Worm (Caenorhabditis elegans) whole organism, L4 larva: Measurements from ENCODE around the gene C06A1.7.

Experiments used
- D1046.2 ChIP-seq: fragments of 200-800 bp; sonication (Bioruptor generic); IDR thresholded peaks from 2 replicates; pipeline ENCODE4 v1.3.6; 2022; ENCODE audit warnings: missing genetic modification characterization, missing compliant biosample characterization
- F10B5.3 ChIP-seq: sonication (generic microtip); optimal IDR thresholded peaks from 2 replicates; lab custom pipeline; 2016; ENCODE audit warnings: mild to moderate bottlenecking, missing genetic modification characterization, missing compliant biosample characterization
- F37D6.2 ChIP-seq: sonication (generic microtip); optimal IDR thresholded peaks from 2 replicates; lab custom pipeline; 2016; ENCODE audit warnings: mild to moderate bottlenecking, missing genetic modification characterization, missing compliant biosample characterization
- F49E8.2 ChIP-seq: sonication (generic microtip); optimal IDR thresholded peaks from 2 replicates; lab custom pipeline; 2016; ENCODE audit warnings: missing compliant biosample characterization, mild to moderate bottlenecking, missing genetic modification characterization, borderline replicate concordance
- T20F7.1 ChIP-seq: fragments of 200-800 bp; sonication (Bioruptor generic); optimal IDR thresholded peaks from 2 replicates; lab custom pipeline; 2018; ENCODE audit warnings: mild to moderate bottlenecking, missing genetic modification characterization, missing compliant biosample characterization
- T26A8.4 ChIP-seq: fragments of 200-800 bp; sonication (Bioruptor generic); IDR thresholded peaks from 2 replicates; pipeline ENCODE4 v1.3.6; 2022; ENCODE audit warnings: missing genetic modification characterization, missing compliant biosample characterization
- Y105C5A.15 ChIP-seq: fragments of 200-800 bp; sonication (Bioruptor generic); IDR thresholded peaks from 2 replicates; pipeline ENCODE4 v1.3.6; 2022; ENCODE audit warnings: missing genetic modification characterization, missing compliant biosample characterization
- Y5F2A.4 ChIP-seq: fragments of 200-800 bp; sonication (Bioruptor generic); optimal IDR thresholded peaks from 2 replicates; lab custom pipeline; 2018; ENCODE audit warnings: mild to moderate bottlenecking, missing genetic modification characterization, missing compliant biosample characterization
- ZK546.5 ChIP-seq, 2 experiments: sonication (generic microtip); optimal IDR thresholded peaks; 2 replicates each; lab custom pipeline; 2017; ENCODE audit warnings: missing biosample characterization in 2 of 2, missing genetic modification characterization in 2 of 2
- aha-1 ChIP-seq: fragments of 150-350 bp; peaks from one replicate; lab custom pipeline; 2014; ENCODE audit warnings: missing biosample characterization, missing genetic modification characterization
- aly-2 ChIP-seq: sonication (generic microtip); optimal IDR thresholded peaks from 2 replicates; lab custom pipeline; 2018; ENCODE audit warnings: missing biosample characterization, missing genetic modification characterization
- arid-1 ChIP-seq: fragments of 200-800 bp; sonication (Bioruptor generic); conservative IDR thresholded peaks from 2 replicates; pipeline ENCODE4 v1.3.6; 2022; ENCODE audit warnings: missing genetic modification reagents, missing genetic modification characterization, missing compliant biosample characterization
- attf-4 ChIP-seq: sonication (generic microtip); optimal IDR thresholded peaks from 3 replicates; lab custom pipeline; 2017; ENCODE audit warnings: missing biosample characterization, missing genetic modification characterization
- ceh-28 ChIP-seq: fragments of 150-350 bp; optimal IDR thresholded peaks from 2 replicates; lab custom pipeline; 2014; ENCODE audit warnings: missing biosample characterization, missing genetic modification reagents, missing genetic modification characterization
- ceh-44 ChIP-seq: fragments of 200-800 bp; sonication (Bioruptor generic); IDR thresholded peaks from 2 replicates; pipeline ENCODE4 v1.3.6; 2022; ENCODE audit warnings: missing genetic modification reagents, missing genetic modification characterization, missing compliant biosample characterization
- ceh-82 ChIP-seq: sonication (generic microtip); optimal IDR thresholded peaks from 2 replicates; lab custom pipeline; 2017; ENCODE audit warnings: missing biosample characterization, missing genetic modification characterization
- ces-1 ChIP-seq: fragments of 150-350 bp; sonication (generic microtip); optimal IDR thresholded peaks from 4 replicates; lab custom pipeline; 2014; ENCODE audit warnings: missing biosample characterization, missing genetic modification reagents, missing genetic modification characterization
- daf-12 ChIP-seq: fragments of 150-350 bp; optimal IDR thresholded peaks from 2 replicates; lab custom pipeline; 2014; ENCODE audit warnings: missing biosample characterization, missing genetic modification reagents, missing genetic modification characterization
- daf-16 ChIP-seq, 3 experiments: sonication (generic microtip); optimal IDR thresholded peaks; 2 replicates each; lab custom pipeline; 2016 to 2017; ENCODE audit warnings: missing genetic modification characterization in 3 of 3, missing genetic modification reagents in 3 of 3, mild to moderate bottlenecking in 2 of 3, missing compliant biosample characterization in 2 of 3, missing biosample characterization in 1 of 3, moderate library complexity in 1 of 3
- daf-19 ChIP-seq: fragments of 200-800 bp; sonication (Bioruptor generic); conservative IDR thresholded peaks from 2 replicates; pipeline ENCODE4 v1.3.6; 2022; ENCODE audit warnings: missing genetic modification characterization, missing compliant biosample characterization
- daf-8 ChIP-seq: fragments of 200-800 bp; sonication (Bioruptor generic); IDR thresholded peaks from 2 replicates; pipeline ENCODE4 v1.3.6; 2022; ENCODE audit warnings: missing genetic modification characterization, missing compliant biosample characterization
- dmd-8 ChIP-seq: fragments of 200-800 bp; sonication (Bioruptor generic); IDR thresholded peaks from 2 replicates; pipeline ENCODE4 v1.3.6; 2022; ENCODE audit warnings: missing genetic modification characterization, missing compliant biosample characterization
- dpl-1 ChIP-seq: fragments of 150-350 bp; optimal IDR thresholded peaks from 2 replicates; lab custom pipeline; 2014; ENCODE audit warnings: missing biosample characterization, missing genetic modification reagents, missing genetic modification characterization
- egl-27 ChIP-seq: sonication (generic microtip); optimal IDR thresholded peaks from 3 replicates; lab custom pipeline; 2017; ENCODE audit warnings: missing biosample characterization, missing genetic modification reagents, missing genetic modification characterization
- gei-8 ChIP-seq: fragments of 200-800 bp; sonication (Bioruptor generic); optimal IDR thresholded peaks from 2 replicates; lab custom pipeline; 2018; ENCODE audit warnings: mild to moderate bottlenecking, missing genetic modification characterization, missing compliant biosample characterization
- hmg-1.1 ChIP-seq: fragments of 200-800 bp; sonication (Bioruptor generic); IDR thresholded peaks from 2 replicates; pipeline ENCODE4 v1.3.6; 2022; ENCODE audit warnings: missing genetic modification reagents, missing genetic modification characterization, missing compliant biosample characterization
- lim-7 ChIP-seq: fragments of 200-800 bp; sonication (Bioruptor generic); IDR thresholded peaks from 2 replicates; pipeline ENCODE4 v1.3.6; 2022; ENCODE audit warnings: missing genetic modification characterization, missing compliant biosample characterization
- lin-15B ChIP-seq: fragments of 150-350 bp; sonication (generic microtip); optimal IDR thresholded peaks from 3 replicates; lab custom pipeline; 2014; ENCODE audit warnings: missing biosample characterization, missing genetic modification characterization
- lin-29 ChIP-seq: fragments of 200-800 bp; sonication (Bioruptor generic); IDR thresholded peaks from 2 replicates; pipeline ENCODE4 v1.3.6; 2022; ENCODE audit warnings: missing genetic modification reagents, missing genetic modification characterization, missing compliant biosample characterization
- lir-3 ChIP-seq: sonication (generic microtip); optimal IDR thresholded peaks from 2 replicates; lab custom pipeline; 2016; ENCODE audit warnings: mild to moderate bottlenecking, missing genetic modification characterization, missing compliant biosample characterization
- lsy-2 ChIP-seq, 2 experiments: fragments of 150-350 bp in 1 of 2; sonication (generic microtip) in 1 of 2; optimal IDR thresholded peaks; 2 replicates each; lab custom pipeline; 2014 to 2017; ENCODE audit warnings: missing biosample characterization in 2 of 2, missing genetic modification characterization in 2 of 2
- madf-5 ChIP-seq, 2 experiments: fragments of 200-800 bp; sonication (Bioruptor generic); IDR thresholded peaks; 2 replicates each; pipeline ENCODE4 v1.3.6; 2022; ENCODE audit warnings: missing compliant biosample characterization in 2 of 2, missing genetic modification characterization in 2 of 2
- mdl-1 ChIP-seq, 2 experiments: fragments of 150-350 bp in 1 of 2; sonication (generic microtip) in 1 of 2; optimal IDR thresholded peaks; 2 replicates each; lab custom pipeline; 2014 to 2017; ENCODE audit warnings: missing biosample characterization in 2 of 2, missing genetic modification characterization in 2 of 2
- mdt-29 ChIP-seq: fragments of 200-800 bp; sonication (Bioruptor generic); IDR thresholded peaks from 2 replicates; pipeline ENCODE4 v1.3.6; 2022; ENCODE audit warnings: missing genetic modification reagents, missing genetic modification characterization, missing compliant biosample characterization
- mep-1 ChIP-seq: fragments of 150-350 bp; sonication (generic microtip); optimal IDR thresholded peaks from 3 replicates; lab custom pipeline; 2014; ENCODE audit warnings: missing biosample characterization, missing genetic modification characterization
- mxl-3 ChIP-seq: fragments of 200-800 bp; sonication (Bioruptor generic); optimal IDR thresholded peaks from 2 replicates; lab custom pipeline; 2018; ENCODE audit warnings: mild to moderate bottlenecking, missing genetic modification characterization, missing compliant biosample characterization
- nhr-11 ChIP-seq: fragments of 150-350 bp; optimal IDR thresholded peaks from 2 replicates; lab custom pipeline; 2014; ENCODE audit warnings: missing biosample characterization, missing genetic modification characterization
- nhr-28 ChIP-seq: fragments of 150-350 bp; optimal IDR thresholded peaks from 2 replicates; lab custom pipeline; 2014; ENCODE audit warnings: missing biosample characterization, missing genetic modification characterization
- nhr-41 ChIP-seq: fragments of 200-800 bp; sonication (Bioruptor generic); IDR thresholded peaks from 2 replicates; pipeline ENCODE4 v1.3.6; 2022; ENCODE audit warnings: missing genetic modification reagents, missing genetic modification characterization, missing compliant biosample characterization
- nhr-42 ChIP-seq: fragments of 200-800 bp; sonication (Bioruptor generic); IDR thresholded peaks from 2 replicates; pipeline ENCODE4 v1.3.6; 2022; ENCODE audit warnings: missing genetic modification characterization, missing compliant biosample characterization
- nhr-6 ChIP-seq: fragments of 150-350 bp; optimal IDR thresholded peaks from 2 replicates; lab custom pipeline; 2014; ENCODE audit warnings: missing biosample characterization, missing genetic modification characterization
- nhr-77 ChIP-seq: fragments of 150-350 bp; optimal IDR thresholded peaks from 2 replicates; lab custom pipeline; 2014; ENCODE audit warnings: missing biosample characterization, missing genetic modification characterization
- rbr-2 ChIP-seq: sonication (generic microtip); optimal IDR thresholded peaks from 2 replicates; lab custom pipeline; 2016; ENCODE audit warnings: missing genotype, missing genetic modification characterization, missing compliant biosample characterization
- sdz-12 ChIP-seq: fragments of 200-800 bp; sonication (Bioruptor generic); optimal IDR thresholded peaks from 2 replicates; lab custom pipeline; 2018; ENCODE audit warnings: mild to moderate bottlenecking, missing genetic modification characterization, missing compliant biosample characterization
- set-16 ChIP-seq: fragments of 200-800 bp; sonication (Bioruptor generic); IDR thresholded peaks from 2 replicates; pipeline ENCODE4 v1.3.6; 2022; ENCODE audit warnings: missing genetic modification reagents, missing genetic modification characterization, missing compliant biosample characterization
- snpc-4 ChIP-seq: fragments of 150-350 bp; optimal IDR thresholded peaks from 2 replicates; lab custom pipeline; 2014; ENCODE audit warnings: missing biosample characterization, missing genetic modification characterization
- spr-1 ChIP-seq: sonication (generic microtip); optimal IDR thresholded peaks from 2 replicates; lab custom pipeline; 2016; ENCODE audit warnings: mild to moderate bottlenecking, missing genetic modification characterization, missing compliant biosample characterization
- unc-62 ChIP-seq, 3 experiments: fragments of 150-350 bp in 1 of 3; sonication (generic microtip); optimal IDR thresholded peaks in 2 of 3; peaks in 1 of 3; 1 replicate in 1 of 3; 2 replicates in 2 of 3; lab custom pipeline; 2014 to 2017; ENCODE audit warnings: missing biosample characterization in 3 of 3, missing genetic modification characterization in 3 of 3, missing genetic modification reagents in 3 of 3, missing genotype in 1 of 3
- zag-1 ChIP-seq: fragments of 150-350 bp; optimal IDR thresholded peaks from 2 replicates; lab custom pipeline; 2014; ENCODE audit warnings: missing biosample characterization, missing genetic modification characterization
- zfp-2 ChIP-seq: sonication (generic microtip); optimal IDR thresholded peaks from 2 replicates; lab custom pipeline; 2016; ENCODE audit warnings: mild to moderate bottlenecking, missing genetic modification characterization, missing compliant biosample characterization
- zip-2 ChIP-seq: fragments of 150-350 bp; optimal IDR thresholded peaks from 2 replicates; lab custom pipeline; 2014; ENCODE audit warnings: missing biosample characterization, missing genetic modification characterization
- ztf-11 ChIP-seq: fragments of 150-350 bp; optimal IDR thresholded peaks from 2 replicates; lab custom pipeline; 2014; ENCODE audit warnings: missing biosample characterization, missing genetic modification characterization
- ztf-7 ChIP-seq: fragments of 150-350 bp; optimal IDR thresholded peaks from 2 replicates; lab custom pipeline; 2014; ENCODE audit warnings: missing biosample characterization, missing genetic modification characterization

C06A1.7 gene

ce11 chrII:10547311-10547710 lies 17.4 kb upstream of the C06A1.7 start (continued):
- TF ChIP-seq daf-19 (GFP tag; lab: Robert Waterston, UW) = no peak
- no peak for TF ChIP-seq F37D6.2
- peak; percentile 93 for TF ChIP-seq set-16
- peak; percentile 34 for TF ChIP-seq rbr-2 (tag; lab: Kevin White, UChicago)
- no peak for TF ChIP-seq ceh-82 (tag; lab: Kevin White, UChicago)
- TF ChIP-seq dmd-8 (GFP tag; lab: Robert Waterston, UW) = peak; percentile 81
- TF ChIP-seq zip-2 = no peak
- TF ChIP-seq aha-1 (tag; lab: Kevin White, UChicago) = no peak
- peak; percentile 77 for TF ChIP-seq mxl-3 (GFP tag; lab: Kevin White, UChicago)
- TF ChIP-seq mdl-1 (tag; optimal IDR thresholded peaks at IDR 0.05; lab: Kevin White, UChicago) = no peak
- no peak for TF ChIP-seq daf-8 (GFP tag; lab: Robert Waterston, UW)
- TF ChIP-seq sdz-12 (GFP tag; lab: Kevin White, UChicago) = no peak
- TF ChIP-seq gei-8 (GFP tag; lab: Kevin White, UChicago) = peak; percentile 3
- peak; percentile 45 for TF ChIP-seq spr-1 (tag; lab: Kevin White, UChicago)
- TF ChIP-seq unc-62 (GFP tag; optimal IDR thresholded peaks at IDR 0.05 in 1 of 2; lab: Kevin White, UChicago) = no peak
- TF ChIP-seq unc-62 (tag; optimal IDR thresholded peaks at IDR 0.05; lab: Kevin White, UChicago) = no peak
- no peak for TF ChIP-seq F49E8.2
- peak; percentile 42 for TF ChIP-seq hmg-1.1 (GFP tag; lab: Robert Waterston, UW)
- TF ChIP-seq ztf-7 (tag; lab: Kevin White, UChicago) = no peak
- peak; percentile 76; the same call in 1 of the 2 replicates for TF ChIP-seq D1046.2
- TF ChIP-seq lir-3 (tag; lab: Kevin White, UChicago) = no peak
- TF ChIP-seq aly-2 = no peak
- TF ChIP-seq Y5F2A.4 (GFP tag; lab: Kevin White, UChicago) = no peak
- TF ChIP-seq lin-29 (GFP tag; lab: Robert Waterston, UW) = no peak
- TF ChIP-seq nhr-41 (GFP tag; lab: Robert Waterston, UW) = no peak
- no peak for TF ChIP-seq lin-15B (tag; lab: Kevin White, UChicago)
- no peak for TF ChIP-seq lsy-2 (tag; optimal IDR thresholded peaks at IDR 0.05; lab: Kevin White, UChicago)
- TF ChIP-seq zag-1 (tag; lab: Kevin White, UChicago) = no peak
- TF ChIP-seq ztf-11 (tag; lab: Kevin White, UChicago) = no peak
- no peak for TF ChIP-seq daf-12 (tag; lab: Kevin White, UChicago)
- TF ChIP-seq nhr-11 = no peak
- TF ChIP-seq snpc-4 (tag; lab: Kevin White, UChicago) = no peak
- TF ChIP-seq ces-1 (GFP tag; lab: Kevin White, UChicago) = no peak
- TF ChIP-seq nhr-6 (tag; lab: Kevin White, UChicago) = no peak
- TF ChIP-seq nhr-42 = no peak; the same call in 1 of the 2 replicates
- no peak for TF ChIP-seq F10B5.3 (tag; lab: Kevin White, UChicago)
- TF ChIP-seq lim-7 (GFP tag; lab: Robert Waterston, UW) = peak; percentile 54
- no peak; a peak in 1 of 4 replicates for TF ChIP-seq madf-5 (GFP tag; IDR thresholded peaks at IDR 0.05; lab: Robert Waterston, UW)
- no peak for TF ChIP-seq ceh-28 (tag; lab: Kevin White, UChicago)
- no peak for TF ChIP-seq nhr-28
- TF ChIP-seq T26A8.4 = peak; percentile 50
- no peak for TF ChIP-seq dpl-1 (GFP tag; lab: Kevin White, UChicago)
- TF ChIP-seq Y105C5A.15 (GFP tag; lab: Robert Waterston, UW) = no peak
- no peak for TF ChIP-seq mep-1 (tag; lab: Kevin White, UChicago)
- peak; percentile 37; the same call in 1 of the 2 replicates for TF ChIP-seq arid-1 (GFP tag; lab: Robert Waterston, UW)
- TF ChIP-seq zfp-2 (tag; lab: Kevin White, UChicago) = no peak
- TF ChIP-seq egl-27 (tag; lab: Kevin White, UChicago) = no peak
- TF ChIP-seq mdt-29 = peak; percentile 59; the same call in 1 of the 2 replicates
- no peak for TF ChIP-seq daf-16 (GFP tag; optimal IDR thresholded peaks at IDR 0.05; lab: Kevin White, UChicago)
- TF ChIP-seq daf-16 (tag; optimal IDR thresholded peaks at IDR 0.05; lab: Kevin White, UChicago) = no peak
- TF ChIP-seq nhr-77 (tag; lab: Kevin White, UChicago) = no peak
- no peak for TF ChIP-seq ceh-44 (GFP tag; lab: Robert Waterston, UW)
- no peak for TF ChIP-seq attf-4 (tag; lab: Kevin White, UChicago)
- TF ChIP-seq T20F7.1 (GFP tag; lab: Kevin White, UChicago) = no peak
- no peak for TF ChIP-seq ZK546.5 (tag; optimal IDR thresholded peaks at IDR 0.05; lab: Kevin White, UChicago)
